Fruit fly (Drosophila melanogaster) whole organism, embryonic: ENCODE measurements around the gene CG8034.

Experiments
- Adf1 ChIP-seq: fragments of 200-800 bp; sonication (Bioruptor generic); IDR thresholded peaks from 2 replicates; pipeline ENCODE4 v1.3.6; 2022; ENCODE audit warnings: missing biosample characterization, missing genetic modification characterization
- Antp ChIP-seq: fragments of 200-800 bp; sonication (Bioruptor generic); optimal IDR thresholded peaks from 3 replicates; lab custom pipeline; 2016; ENCODE audit warnings: missing biosample characterization, missing genetic modification characterization
- Atf6 ChIP-seq: fragments of 200-800 bp; sonication (Bioruptor generic); IDR thresholded peaks from 2 replicates; pipeline ENCODE4 v1.3.6; 2022; ENCODE audit warnings: missing biosample characterization, missing genetic modification characterization
- Awh ChIP-seq: fragments of 200-800 bp; sonication (Bioruptor generic); IDR thresholded peaks from 2 replicates; pipeline ENCODE4, ENCODE4 v1.3.6; 2022; ENCODE audit warnings: missing biosample characterization, missing genetic modification characterization
- B-H1 ChIP-seq: fragments of 200-800 bp; sonication (Bioruptor generic); IDR thresholded peaks from 3 replicates; pipeline ENCODE4 v1.3.6; 2022; ENCODE audit warnings: missing biosample characterization, missing genetic modification characterization
- Bdp1 ChIP-seq: fragments of 200-800 bp; sonication (Bioruptor generic); optimal IDR thresholded peaks from 3 replicates; lab custom pipeline; 2016; ENCODE audit warnings: missing biosample characterization, missing genetic modification characterization
- CG11093 ChIP-seq: fragments of 200-800 bp; sonication (Bioruptor generic); IDR thresholded peaks from 3 replicates; pipeline ENCODE4 v1.3.6; 2022; ENCODE audit warnings: missing biosample characterization, missing genetic modification characterization
- CG1233 ChIP-seq: fragments of 200-800 bp; sonication (Bioruptor generic); optimal IDR thresholded peaks from 4 replicates; lab custom pipeline; 2018; ENCODE audit warnings: missing biosample characterization, mild to moderate bottlenecking, missing genetic modification characterization
- CG13123 ChIP-seq: fragments of 200-800 bp; sonication (Bioruptor generic); optimal IDR thresholded peaks from 2 replicates; lab custom pipeline; 2016; ENCODE audit warnings: missing biosample characterization, missing genetic modification characterization
- CG13424 ChIP-seq: fragments of 200-800 bp; sonication (Bioruptor generic); optimal IDR thresholded peaks from 2 replicates; lab custom pipeline; 2019; ENCODE audit warnings: missing biosample characterization, mild to moderate bottlenecking, missing genetic modification characterization, moderate library complexity
- CG15073 ChIP-seq: fragments of 200-800 bp; sonication (Bioruptor generic); optimal IDR thresholded peaks from 2 replicates; lab custom pipeline; 2016; ENCODE audit warnings: missing biosample characterization, missing genetic modification characterization
- CG2712 ChIP-seq: fragments of 200-800 bp; optimal IDR thresholded peaks from 3 replicates; lab custom pipeline; 2019; ENCODE audit warnings: missing biosample characterization, mild to moderate bottlenecking, missing genetic modification characterization, moderate library complexity
- CG2889 ChIP-seq: fragments of 200-800 bp; sonication (Bioruptor generic); IDR thresholded peaks from 3 replicates; pipeline ENCODE4 v1.3.6; 2022; ENCODE audit warnings: missing biosample characterization, missing genetic modification characterization
- CG31224 ChIP-seq: fragments of 200-800 bp; sonication (Bioruptor generic); IDR thresholded peaks from 2 replicates; pipeline ENCODE4 v1.3.6; 2022; ENCODE audit warnings: missing biosample characterization, missing genetic modification characterization
- CG31365 ChIP-seq: fragments of 200-800 bp; sonication (Bioruptor generic); optimal IDR thresholded peaks from 2 replicates; lab custom pipeline; 2018; ENCODE audit warnings: missing biosample characterization, mild to moderate bottlenecking, missing genetic modification characterization
- CG4404 ChIP-seq: fragments of 200-800 bp; sonication (Bioruptor generic); IDR thresholded peaks from 2 replicates; pipeline ENCODE4 v1.3.6; 2022; ENCODE audit warnings: missing biosample characterization, missing genetic modification characterization
- CG6175 ChIP-seq: fragments of 200-800 bp; sonication (Bioruptor generic); IDR thresholded peaks from 3 replicates; pipeline ENCODE4 v1.3.6; 2022; ENCODE audit warnings: missing biosample characterization, missing genetic modification characterization
- CG6254 ChIP-seq: fragments of 200-800 bp; sonication (Bioruptor generic); optimal IDR thresholded peaks from 3 replicates; lab custom pipeline; 2017; ENCODE audit warnings: mild to moderate bottlenecking, missing biosample characterization, missing genetic modification reagents, missing genetic modification characterization
- CG6654 ChIP-seq: fragments of 200-800 bp; sonication (Bioruptor generic); optimal IDR thresholded peaks from 2 replicates; lab custom pipeline; 2017; ENCODE audit warnings: missing biosample characterization, mild to moderate bottlenecking, missing genetic modification characterization
- CG7357 ChIP-seq: fragments of 200-800 bp; sonication (Bioruptor generic); IDR thresholded peaks from 3 replicates; pipeline ENCODE4 v1.3.6; 2022; ENCODE audit warnings: missing biosample characterization, missing genetic modification characterization
- CG8089 ChIP-seq: fragments of 200-800 bp; sonication (Bioruptor generic); optimal IDR thresholded peaks from 3 replicates; lab custom pipeline; 2016; ENCODE audit warnings: missing biosample characterization, missing genetic modification characterization
- Deaf1 ChIP-seq: fragments of 200-800 bp; optimal IDR thresholded peaks from 3 replicates; lab custom pipeline; 2019; ENCODE audit warnings: missing biosample characterization, mild to moderate bottlenecking, missing genetic modification characterization, moderate library complexity
- HLH4C ChIP-seq: fragments of 200-800 bp; sonication (Bioruptor generic); IDR thresholded peaks from 3 replicates; pipeline ENCODE4 v1.3.6; 2022; ENCODE audit warnings: missing biosample characterization, missing genetic modification characterization; ENCODE audit not compliant: partially characterized antibody
- Hey ChIP-seq: fragments of 200-800 bp; sonication (Bioruptor generic); optimal IDR thresholded peaks from 3 replicates; lab custom pipeline; 2018; ENCODE audit warnings: missing biosample characterization, mild to moderate bottlenecking, missing genetic modification characterization
- MESR4 ChIP-seq: fragments of 200-800 bp; sonication (Bioruptor generic); optimal IDR thresholded peaks from 2 replicates; lab custom pipeline; 2018; ENCODE audit warnings: missing biosample characterization, mild to moderate bottlenecking, missing genetic modification characterization, moderate library complexity
- Mad ChIP-seq: fragments of 200-800 bp; sonication (Bioruptor generic); optimal IDR thresholded peaks from 2 replicates; lab custom pipeline; 2016; ENCODE audit warnings: missing biosample characterization, missing genetic modification characterization
- Nf-YA ChIP-seq: fragments of 200-800 bp; sonication (Bioruptor generic); IDR thresholded peaks from 2 replicates; pipeline ENCODE4 v1.3.6; 2022; ENCODE audit warnings: missing biosample characterization, missing genetic modification characterization
- Opbp ChIP-seq: fragments of 200-800 bp; sonication (Bioruptor generic); IDR thresholded peaks from 3 replicates; pipeline ENCODE4 v1.3.6; 2022; ENCODE audit warnings: missing biosample characterization, missing genetic modification characterization; ENCODE audit not compliant: partially characterized antibody
- PHDP ChIP-seq: fragments of 200-800 bp; sonication (Bioruptor generic); optimal IDR thresholded peaks from 3 replicates; lab custom pipeline; 2018; ENCODE audit warnings: missing biosample characterization, mild to moderate bottlenecking, missing genetic modification characterization, moderate library complexity
- Sry-β ChIP-seq: fragments of 200-800 bp; sonication (Bioruptor generic); optimal IDR thresholded peaks from 2 replicates; lab custom pipeline; 2018; ENCODE audit warnings: missing biosample characterization, mild to moderate bottlenecking, missing genetic modification characterization, moderate library complexity
- ab ChIP-seq: fragments of 200-800 bp; sonication (Bioruptor generic); optimal IDR thresholded peaks from 2 replicates; lab custom pipeline; 2016; ENCODE audit warnings: missing biosample characterization, missing genetic modification characterization
- al ChIP-seq: fragments of 200-800 bp; sonication (Bioruptor generic); IDR thresholded peaks from 2 replicates; pipeline ENCODE4 v1.3.6; 2022; ENCODE audit warnings: missing biosample characterization, missing genetic modification characterization
- aop ChIP-seq: fragments of 200-800 bp; sonication (Bioruptor generic); IDR thresholded peaks from 2 replicates; pipeline ENCODE4 v1.3.6; 2022; ENCODE audit warnings: missing biosample characterization, missing genetic modification characterization
- cg ChIP-seq: fragments of 200-800 bp; sonication (Bioruptor generic); optimal IDR thresholded peaks from 3 replicates; lab custom pipeline; 2019; ENCODE audit warnings: missing biosample characterization, mild to moderate bottlenecking, missing genetic modification characterization, moderate library complexity
- chn ChIP-seq: fragments of 200-800 bp; sonication (Bioruptor generic); optimal IDR thresholded peaks from 2 replicates; lab custom pipeline; 2016; ENCODE audit warnings: missing biosample characterization, missing genetic modification characterization
- da ChIP-seq: fragments of 200-800 bp; sonication (Bioruptor generic); optimal IDR thresholded peaks from 2 replicates; lab custom pipeline; 2016; ENCODE audit warnings: missing biosample characterization, missing genetic modification characterization
- dan ChIP-seq: fragments of 200-800 bp; sonication (Bioruptor generic); IDR thresholded peaks from 2 replicates; pipeline ENCODE4 v1.3.6; 2022; ENCODE audit warnings: missing biosample characterization, missing genetic modification characterization
- exex ChIP-seq: fragments of 200-800 bp; sonication (Bioruptor generic); optimal IDR thresholded peaks from 4 replicates; lab custom pipeline; 2018; ENCODE audit warnings: missing biosample characterization, mild to moderate bottlenecking, missing genetic modification characterization, moderate library complexity
- fru ChIP-seq: fragments of >200 bp; optimal IDR thresholded peaks from 2 replicates; lab custom pipeline; 2017
- gcm2 ChIP-seq: fragments of 200-800 bp; sonication (Bioruptor generic); optimal IDR thresholded peaks from 2 replicates; lab custom pipeline; 2016; ENCODE audit warnings: missing biosample characterization, missing genetic modification characterization
- gsb ChIP-seq: fragments of 200-800 bp; sonication (Bioruptor generic); IDR thresholded peaks from 2 replicates; pipeline ENCODE4 v1.3.6; 2022; ENCODE audit warnings: missing biosample characterization, missing genetic modification characterization
- maf-S ChIP-seq: fragments of 200-800 bp; sonication (Bioruptor generic); optimal IDR thresholded peaks from 2 replicates; lab custom pipeline; 2016; ENCODE audit warnings: missing biosample characterization, missing genetic modification characterization
- mam ChIP-seq: fragments of 200-800 bp; sonication (Bioruptor generic); optimal IDR thresholded peaks from 3 replicates; lab custom pipeline; 2016; ENCODE audit warnings: missing biosample characterization, missing genetic modification characterization
- oc ChIP-seq: fragments of 200-800 bp; sonication (Bioruptor generic); optimal IDR thresholded peaks from 2 replicates; lab custom pipeline; 2018; ENCODE audit warnings: missing biosample characterization, mild to moderate bottlenecking, missing genetic modification characterization, moderate library complexity
- psq ChIP-seq: fragments of 200-800 bp; sonication (Bioruptor generic); optimal IDR thresholded peaks from 2 replicates; lab custom pipeline; 2017; ENCODE audit warnings: missing biosample characterization, missing genetic modification characterization
- ro ChIP-seq: fragments of 200-800 bp; sonication (Bioruptor generic); IDR thresholded peaks from 2 replicates; pipeline ENCODE4 v1.3.6; 2022; ENCODE audit warnings: missing biosample characterization, missing genetic modification characterization
- scrt ChIP-seq: fragments of 200-800 bp; sonication (Bioruptor generic); optimal IDR thresholded peaks from 2 replicates; lab custom pipeline; 2018; ENCODE audit warnings: missing biosample characterization, mild to moderate bottlenecking, missing genetic modification characterization, moderate library complexity
- tio ChIP-seq: fragments of 200-800 bp; sonication (Bioruptor generic); optimal IDR thresholded peaks from 2 replicates; lab custom pipeline; 2017; ENCODE audit warnings: missing biosample characterization, missing genetic modification characterization, inconsistent platforms
- tll ChIP-seq, 2 experiments: fragments of 200-800 bp in 1 of 2; fragments of >200 bp in 1 of 2; sonication (Bioruptor generic) in 1 of 2; optimal IDR thresholded peaks; 2 replicates each; lab custom pipeline; 2017 to 2019; ENCODE audit warnings: missing biosample characterization in 2 of 2, missing genetic modification characterization in 2 of 2, mild to moderate bottlenecking in 1 of 2, moderate library complexity in 1 of 2
- unpg ChIP-seq: fragments of 200-800 bp; sonication (Bioruptor generic); optimal IDR thresholded peaks from 3 replicates; lab custom pipeline; 2018; ENCODE audit warnings: missing biosample characterization, mild to moderate bottlenecking, missing genetic modification characterization, moderate library complexity

The CG8034 gene

DNA sequence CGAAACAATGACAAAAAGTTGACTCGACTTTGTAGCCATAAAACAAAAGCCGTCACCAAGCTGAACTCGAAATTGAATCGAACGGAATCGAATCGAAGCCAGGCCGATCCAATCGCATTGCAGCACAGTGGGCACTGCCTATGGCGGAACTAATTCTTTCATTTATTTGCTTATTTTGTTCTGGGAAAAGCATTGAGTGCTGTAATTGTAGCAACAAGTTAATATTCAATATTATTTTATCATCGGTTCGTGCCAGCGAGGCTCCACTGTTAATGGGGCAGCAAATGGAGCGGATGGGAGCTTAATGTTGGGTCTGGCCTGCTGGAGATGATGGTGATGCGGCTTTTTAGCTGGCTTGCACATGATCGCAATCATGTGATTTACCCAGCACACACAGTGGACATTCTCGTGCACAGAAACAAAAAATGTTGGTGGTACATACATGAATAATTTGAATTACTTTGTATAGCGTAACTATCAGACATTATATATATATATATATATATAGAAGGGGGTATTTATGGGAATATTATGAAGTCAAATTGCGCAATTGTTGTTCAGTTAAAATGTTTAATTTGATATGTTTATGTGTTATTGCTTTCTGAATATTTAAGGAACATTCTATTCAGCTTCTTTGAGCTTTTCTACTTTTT is 8.5 kb downstream of the CG8034 start (continued):
- TF ChIP-seq Hey (tag; lab: Kevin White, UChicago) = peak; percentile 8
- peak; percentile 82 for TF ChIP-seq mam (GFP tag; lab: Kevin White, UChicago)
- peak; percentile 66; the same call in 1 of the 3 replicates for TF ChIP-seq CG6175 (GFP tag; lab: Robert Waterston, UW)
- peak; percentile 67 for TF ChIP-seq CG31365 (tag; lab: Kevin White, UChicago)
- peak; percentile 65 for TF ChIP-seq CG6254
- peak; percentile 83 for TF ChIP-seq Mad (GFP tag; lab: Kevin White, UChicago)
- no peak for TF ChIP-seq tll (GFP tag; optimal IDR thresholded peaks at IDR 0.05; lab: Kevin White, UChicago)
- no peak for TF ChIP-seq HLH4C (GFP tag; lab: Robert Waterston, UW)
- peak; percentile 79; the same call in 2 of the 3 replicates for TF ChIP-seq CG7357
- peak; percentile 93 for TF ChIP-seq Awh (GFP tag; lab: Robert Waterston, UW)
- TF ChIP-seq Nf-YA (GFP tag; lab: Robert Waterston, UW) = peak; percentile 89
- peak; percentile 78; the same call in 1 of the 2 replicates for TF ChIP-seq Atf6 (GFP tag; lab: Robert Waterston, UW)
- peak; percentile 49 for TF ChIP-seq dan (GFP tag; lab: Robert Waterston, UW)
- TF ChIP-seq CG4404 (GFP tag; lab: Robert Waterston, UW) = peak; percentile 59
- peak; percentile 76 for TF ChIP-seq ro
- peak; percentile 74 for TF ChIP-seq gsb (GFP tag; lab: Robert Waterston, UW)
- TF ChIP-seq CG2712 = peak; percentile 89
- TF ChIP-seq cg (GFP tag; lab: Kevin White, UChicago) = no peak
- peak; percentile 44 for TF ChIP-seq exex (tag; lab: Kevin White, UChicago)
- peak; percentile 87 for TF ChIP-seq CG11093
- peak; percentile 86 for TF ChIP-seq CG1233 (GFP tag; lab: Kevin White, UChicago)
- TF ChIP-seq tio (GFP tag; lab: Kevin White, UChicago) = peak; percentile 63
- TF ChIP-seq da (GFP tag; lab: Kevin White, UChicago) = peak; percentile 34
- TF ChIP-seq chn (GFP tag; lab: Kevin White, UChicago) = peak; percentile 90
- TF ChIP-seq CG8089 = peak; percentile 84
- TF ChIP-seq CG2889 = peak; percentile 81; the same call in 2 of the 3 replicates
- TF ChIP-seq Sry-β (GFP tag; lab: Kevin White, UChicago) = peak; percentile 20
- peak; percentile 71 for TF ChIP-seq Bdp1 (GFP tag; lab: Kevin White, UChicago)
- TF ChIP-seq MESR4 (GFP tag; lab: Kevin White, UChicago) = peak; percentile 29
- no peak for TF ChIP-seq Opbp (GFP tag; lab: Robert Waterston, UW)
- peak; percentile 92 for TF ChIP-seq CG13424 (tag; lab: Kevin White, UChicago)
- TF ChIP-seq scrt (GFP tag; lab: Kevin White, UChicago) = peak; percentile 71
- peak; percentile 66 for TF ChIP-seq al (GFP tag; lab: Robert Waterston, UW)
- peak; percentile 60 for TF ChIP-seq CG15073 (GFP tag; lab: Kevin White, UChicago)
- peak; percentile 88 for TF ChIP-seq gcm2 (GFP tag; lab: Kevin White, UChicago)
- TF ChIP-seq CG6654 (GFP tag; lab: Kevin White, UChicago) = peak; percentile 66
- peak; percentile 87 for TF ChIP-seq Antp (GFP tag; lab: Kevin White, UChicago)
- peak; percentile 78 for TF ChIP-seq maf-S (GFP tag; lab: Kevin White, UChicago)
- TF ChIP-seq fru = no peak
- peak; percentile 59 for TF ChIP-seq CG13123 (GFP tag; lab: Kevin White, UChicago)
- peak; percentile 89 for TF ChIP-seq B-H1 (GFP tag; lab: Robert Waterston, UW)
- TF ChIP-seq psq (GFP tag; lab: Kevin White, UChicago) = peak; percentile 2
- TF ChIP-seq Adf1 (GFP tag; lab: Robert Waterston, UW) = peak; percentile 12; the same call in 1 of the 2 replicates
- TF ChIP-seq PHDP = peak; percentile 86
- TF ChIP-seq Deaf1 = peak; percentile 52
- TF ChIP-seq ab (GFP tag; lab: Kevin White, UChicago) = peak; percentile 92
- TF ChIP-seq unpg (GFP tag; lab: Kevin White, UChicago) = peak; percentile 91
- peak; percentile 56 for TF ChIP-seq CG31224 (GFP tag; lab: Robert Waterston, UW)
- TF ChIP-seq oc (tag; lab: Kevin White, UChicago) = peak; percentile 95
- TF ChIP-seq aop = peak; percentile 80
